Fruit fly (Drosophila melanogaster) whole organism, pupa: ENCODE data around the gene CG14391.

Source experiments
- CG10348 ChIP-seq: fragments of 200-800 bp; sonication (Bioruptor generic); IDR thresholded peaks from 2 replicates; pipeline ENCODE4 v1.3.6; 2022; ENCODE audit warnings: missing biosample characterization, missing genetic modification characterization
- CG12605 ChIP-seq: fragments of 200-800 bp; sonication (Bioruptor generic); IDR thresholded peaks from 2 replicates; pipeline ENCODE4 v1.3.6; 2022; ENCODE audit warnings: missing biosample characterization, missing genetic modification characterization
- CG13204 ChIP-seq: fragments of 200-800 bp; sonication (Bioruptor generic); optimal IDR thresholded peaks from 2 replicates; lab custom pipeline; 2018; ENCODE audit warnings: missing biosample characterization, mild to moderate bottlenecking, missing genetic modification characterization, moderate library complexity
- CG15710 ChIP-seq: fragments of 200-800 bp; sonication (Bioruptor generic); optimal IDR thresholded peaks from 2 replicates; lab custom pipeline; 2018; ENCODE audit warnings: missing biosample characterization, mild to moderate bottlenecking, missing genetic modification characterization, moderate library complexity
- CG17806 ChIP-seq: fragments of 200-800 bp; sonication (Bioruptor generic); optimal IDR thresholded peaks from 2 replicates; lab custom pipeline; 2018; ENCODE audit warnings: missing biosample characterization, mild to moderate bottlenecking, missing genetic modification characterization, moderate library complexity
- CG32121 ChIP-seq: fragments of 200-800 bp; sonication (Bioruptor generic); IDR thresholded peaks from 2 replicates; pipeline ENCODE4 v1.3.6; 2022; ENCODE audit warnings: missing biosample characterization, missing genetic modification characterization
- CG9948 ChIP-seq: fragments of 200-800 bp; sonication (Bioruptor generic); optimal IDR thresholded peaks from 2 replicates; lab custom pipeline; 2018; ENCODE audit warnings: missing biosample characterization, mild to moderate bottlenecking, missing genetic modification characterization, moderate library complexity
- EcR ChIP-seq: fragments of 200-800 bp; sonication (Bioruptor generic); optimal IDR thresholded peaks from 3 replicates; lab custom pipeline; 2019; ENCODE audit warnings: missing biosample characterization, missing genetic modification characterization, mild to moderate bottlenecking, moderate library complexity, missing genetic modification reagents
- Ets98B ChIP-seq: fragments of 200-800 bp; sonication (Bioruptor generic); IDR thresholded peaks from 2 replicates; pipeline ENCODE4 v1.3.6; 2022; ENCODE audit warnings: missing biosample characterization, missing genetic modification characterization
- Pif1A ChIP-seq: fragments of 200-800 bp; sonication (Bioruptor generic); optimal IDR thresholded peaks from 3 replicates; lab custom pipeline; 2016; ENCODE audit warnings: missing biosample characterization, missing genetic modification characterization
- Pif1B ChIP-seq: fragments of 200-800 bp; sonication (Bioruptor generic); optimal IDR thresholded peaks from 3 replicates; lab custom pipeline; 2016; ENCODE audit warnings: missing biosample characterization, missing genetic modification characterization
- fd96Ca ChIP-seq: fragments of 200-800 bp; sonication (Bioruptor generic); IDR thresholded peaks from 3 replicates; pipeline ENCODE4 v1.3.6; 2022; ENCODE audit warnings: missing biosample characterization, missing genetic modification characterization
- gl ChIP-seq: fragments of 200-800 bp; sonication (Bioruptor generic); optimal IDR thresholded peaks from 2 replicates; lab custom pipeline; 2018; ENCODE audit warnings: missing biosample characterization, mild to moderate bottlenecking, missing genetic modification characterization

DNA sequence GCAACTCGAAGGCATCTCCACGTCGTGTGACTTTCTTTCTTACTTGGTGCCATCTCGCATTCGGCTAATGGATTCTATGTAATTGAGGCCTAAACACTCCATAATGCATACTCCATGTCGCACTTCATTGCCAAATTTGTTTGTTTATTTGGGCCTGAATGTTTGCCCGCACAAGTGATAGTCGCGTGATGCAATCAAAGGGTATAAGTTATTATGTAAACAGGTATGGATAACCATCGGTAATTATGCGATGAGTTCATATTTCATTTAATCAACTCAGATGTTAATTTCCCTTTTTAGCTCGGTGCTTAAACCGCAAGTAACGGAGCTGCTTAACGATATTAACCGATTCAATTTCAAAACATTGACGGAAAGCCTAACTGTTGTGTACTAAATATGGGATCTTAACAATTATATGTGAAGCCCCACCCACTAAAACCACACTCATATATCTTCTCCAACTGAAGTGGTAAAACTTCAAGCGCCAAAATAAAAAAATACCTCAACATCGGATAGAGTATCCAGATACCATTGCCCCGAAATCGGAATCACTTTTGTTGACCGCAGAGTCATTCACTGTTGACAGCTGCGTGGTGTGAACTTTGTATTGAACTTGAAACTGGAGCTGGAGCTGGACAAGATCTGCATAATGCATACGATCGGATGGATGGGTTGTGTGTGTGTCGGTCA lies 49.9 kb downstream of the CG14391 start:
- no peak for TF ChIP-seq CG32121 (GFP tag; lab: Robert Waterston, UW)
- peak; percentile 61 for TF ChIP-seq EcR (GFP tag; lab: Kevin White, UChicago)
- no peak for TF ChIP-seq Ets98B (GFP tag; lab: Robert Waterston, UW)
- TF ChIP-seq CG12605 (GFP tag; lab: Robert Waterston, UW): no peak
- no peak for TF ChIP-seq CG10348 (GFP tag; lab: Robert Waterston, UW)
- TF ChIP-seq CG15710: no peak
- peak; percentile 27 for TF ChIP-seq Pif1A (GFP tag; lab: Kevin White, UChicago)
- no peak for TF ChIP-seq CG9948 (tag; lab: Kevin White, UChicago)
- no peak for TF ChIP-seq CG13204 (GFP tag; lab: Kevin White, UChicago)
- no peak for TF ChIP-seq gl (tag; lab: Kevin White, UChicago)
- no peak for TF ChIP-seq fd96Ca (GFP tag; lab: Robert Waterston, UW)
- TF ChIP-seq CG17806 (tag; lab: Kevin White, UChicago): no peak
- no peak for TF ChIP-seq Pif1B (GFP tag; lab: Kevin White, UChicago)
